Worm (Caenorhabditis elegans) whole organism, young adult: Measurements from ENCODE around the gene ubxn-6.
A peak's percentile ranks its signal among the peaks of the same experiment; 100 is the strongest.

ENCODE experiments used
- B0019.2 ChIP-seq: fragments of 200-800 bp; sonication (Bioruptor generic); conservative IDR thresholded peaks from 2 replicates; pipeline ENCODE4 v1.3.6; 2022; ENCODE audit warnings: missing genetic modification reagents, missing genetic modification characterization, missing compliant biosample characterization
- B0035.1 ChIP-seq: sonication (generic microtip); optimal IDR thresholded peaks from 2 replicates; lab custom pipeline; 2016; ENCODE audit warnings: missing genetic modification characterization, mild to moderate bottlenecking, missing compliant biosample characterization, missing genotype, missing genetic modification reagents
- B0336.3 ChIP-seq: fragments of 200-800 bp; sonication (Bioruptor generic); IDR thresholded peaks from 2 replicates; pipeline ENCODE4 v1.3.6; 2022; ENCODE audit warnings: missing genetic modification characterization, missing compliant biosample characterization
- F39B2.1 ChIP-seq: fragments of 200-800 bp; sonication (Bioruptor generic); IDR thresholded peaks from 2 replicates; pipeline ENCODE4 v1.3.6; 2022; ENCODE audit warnings: missing genetic modification reagents, missing genetic modification characterization, missing compliant biosample characterization
- F49E8.2 ChIP-seq: sonication (generic microtip); optimal IDR thresholded peaks from 3 replicates; lab custom pipeline; 2017; ENCODE audit warnings: missing genetic modification characterization, mild to moderate bottlenecking, missing compliant biosample characterization, antibody characterized with exemption, moderate library complexity; ENCODE audit not compliant: insufficient read depth
- F52B5.7 ChIP-seq: sonication (generic microtip); optimal IDR thresholded peaks from 2 replicates; lab custom pipeline; 2016; ENCODE audit warnings: mild to moderate bottlenecking, missing genetic modification characterization, missing compliant biosample characterization
- Y67H2A.10 ChIP-seq: fragments of 200-800 bp; sonication (Bioruptor generic); conservative IDR thresholded peaks from 2 replicates; pipeline ENCODE4 v1.3.6; 2022; ENCODE audit warnings: missing genetic modification reagents, missing genetic modification characterization, missing compliant biosample characterization
- akir-1 ChIP-seq: fragments of 200-800 bp; sonication (Bioruptor generic); optimal IDR thresholded peaks from 2 replicates; lab custom pipeline; 2018; ENCODE audit warnings: mild to moderate bottlenecking, missing genetic modification characterization, moderate library complexity, missing compliant biosample characterization
- atf-7 ChIP-seq: sonication (generic microtip); optimal IDR thresholded peaks from 2 replicates; lab custom pipeline; 2017; ENCODE audit warnings: mild to moderate bottlenecking, missing genetic modification characterization, missing compliant biosample characterization
- attf-6 ChIP-seq: fragments of 200-800 bp; sonication (Bioruptor generic); IDR thresholded peaks from 2 replicates; pipeline ENCODE4 v1.3.6; 2022; ENCODE audit warnings: missing genetic modification reagents, missing genetic modification characterization, missing compliant biosample characterization
- bed-1 ChIP-seq: fragments of 200-800 bp; sonication (Bioruptor generic); IDR thresholded peaks from 2 replicates; pipeline ENCODE4 v1.3.6; 2022; ENCODE audit warnings: missing genetic modification reagents, missing genetic modification characterization, missing compliant biosample characterization
- ccch-3 ChIP-seq: fragments of 200-800 bp; sonication (Bioruptor generic); optimal IDR thresholded peaks from 2 replicates; lab custom pipeline; 2018; ENCODE audit warnings: mild to moderate bottlenecking, missing genetic modification characterization, missing compliant biosample characterization
- ceh-27 ChIP-seq: fragments of 200-800 bp; sonication (Bioruptor generic); optimal IDR thresholded peaks from 2 replicates; lab custom pipeline; 2018; ENCODE audit warnings: mild to moderate bottlenecking, missing genetic modification characterization, moderate library complexity, missing compliant biosample characterization
- ceh-79 ChIP-seq: sonication (generic microtip); optimal IDR thresholded peaks from 2 replicates; lab custom pipeline; 2017; ENCODE audit warnings: mild to moderate bottlenecking, missing genetic modification characterization, missing compliant biosample characterization
- ceh-91 ChIP-seq: fragments of 200-800 bp; sonication (Bioruptor generic); IDR thresholded peaks from 2 replicates; pipeline ENCODE4 v1.3.6; 2022; ENCODE audit warnings: missing genetic modification reagents, missing genetic modification characterization, missing compliant biosample characterization
- chd-7 ChIP-seq: sonication (generic microtip); optimal IDR thresholded peaks from 2 replicates; lab custom pipeline; 2016; ENCODE audit warnings: mild to moderate bottlenecking, missing genetic modification characterization, moderate library complexity, missing compliant biosample characterization
- die-1 ChIP-seq: sonication (generic microtip); optimal IDR thresholded peaks from 2 replicates; lab custom pipeline; 2016; ENCODE audit warnings: missing genotype, mild to moderate bottlenecking, missing genetic modification characterization, missing compliant biosample characterization
- dox-1 ChIP-seq: fragments of 200-800 bp; sonication (Bioruptor generic); IDR thresholded peaks from 2 replicates; pipeline ENCODE4 v1.3.6; 2022; ENCODE audit warnings: missing genetic modification reagents, missing genetic modification characterization, missing compliant biosample characterization
- efl-1 ChIP-seq: fragments of 150-350 bp; optimal IDR thresholded peaks from 2 replicates; lab custom pipeline; 2014; ENCODE audit warnings: missing biosample characterization, missing genetic modification reagents, missing genetic modification characterization
- him-1 ChIP-seq: sonication (generic microtip); optimal IDR thresholded peaks from 2 replicates; lab custom pipeline; 2016; ENCODE audit warnings: missing genotype, missing genetic modification reagents, missing genetic modification characterization, missing compliant biosample characterization
- hmg-1.2 ChIP-seq: fragments of 200-800 bp; sonication (Bioruptor generic); IDR thresholded peaks from 2 replicates; pipeline ENCODE4 v1.3.6; 2022; ENCODE audit warnings: missing genetic modification reagents, missing genetic modification characterization, missing compliant biosample characterization
- hrde-1 ChIP-seq: sonication (generic microtip); optimal IDR thresholded peaks from 2 replicates; lab custom pipeline; 2016; ENCODE audit warnings: missing genetic modification characterization, mild to moderate bottlenecking, missing compliant biosample characterization, moderate library complexity, missing genotype, missing genetic modification reagents, borderline replicate concordance
- hsf-1 ChIP-seq: fragments of 200-800 bp; sonication (Bioruptor generic); IDR thresholded peaks from 2 replicates; pipeline ENCODE4 v1.3.6; 2022; ENCODE audit warnings: missing genetic modification reagents, missing genetic modification characterization, missing compliant biosample characterization
- let-607 ChIP-seq, 2 experiments: fragments of 200-800 bp in 1 of 2; sonication (Bioruptor generic) in 1 of 2; sonication (generic microtip) in 1 of 2; optimal IDR thresholded peaks; 2 replicates each; lab custom pipeline; 2016 to 2018; ENCODE audit warnings: mild to moderate bottlenecking in 2 of 2, missing compliant biosample characterization in 2 of 2, missing genetic modification characterization in 2 of 2, moderate library complexity in 2 of 2, missing genotype in 1 of 2
- lin-26 ChIP-seq: fragments of 200-800 bp; sonication (Bioruptor generic); IDR thresholded peaks from 2 replicates; pipeline ENCODE4 v1.3.6; 2022; ENCODE audit warnings: missing genetic modification reagents, missing genetic modification characterization, missing compliant biosample characterization
- lin-54 ChIP-seq: fragments of 200-800 bp; sonication (Bioruptor generic); optimal IDR thresholded peaks from 2 replicates; lab custom pipeline; 2018; ENCODE audit warnings: mild to moderate bottlenecking, missing genetic modification characterization, missing compliant biosample characterization
- lsl-1 ChIP-seq: fragments of 200-800 bp; sonication (Bioruptor generic); optimal IDR thresholded peaks from 2 replicates; lab custom pipeline; 2018; ENCODE audit warnings: mild to moderate bottlenecking, missing genetic modification characterization, moderate library complexity, missing compliant biosample characterization
- madf-10 ChIP-seq: sonication (generic microtip); optimal IDR thresholded peaks from 2 replicates; lab custom pipeline; 2016; ENCODE audit warnings: mild to moderate bottlenecking, missing genetic modification characterization, missing compliant biosample characterization
- madf-3 ChIP-seq: fragments of 200-800 bp; sonication (Bioruptor generic); IDR thresholded peaks from 2 replicates; pipeline ENCODE4 v1.3.6; 2022; ENCODE audit warnings: missing genetic modification reagents, missing genetic modification characterization, missing compliant biosample characterization
- mcd-1 ChIP-seq: fragments of 200-800 bp; sonication (Bioruptor generic); IDR thresholded peaks from 2 replicates; pipeline ENCODE4 v1.3.6; 2022; ENCODE audit warnings: missing genetic modification reagents, missing genetic modification characterization, missing compliant biosample characterization
- mel-28 ChIP-seq: sonication (generic microtip); optimal IDR thresholded peaks from 2 replicates; lab custom pipeline; 2016; ENCODE audit warnings: borderline replicate concordance, mild to moderate bottlenecking, missing genetic modification characterization, missing compliant biosample characterization
- nhr-179 ChIP-seq: sonication (generic microtip); optimal IDR thresholded peaks from 2 replicates; lab custom pipeline; 2016; ENCODE audit warnings: mild to moderate bottlenecking, missing genetic modification characterization, missing compliant biosample characterization
- pha-4 ChIP-seq: fragments of 150-350 bp; sonication (generic microtip); optimal IDR thresholded peaks from 2 replicates; lab custom pipeline; 2014; ENCODE audit warnings: missing biosample characterization, missing genetic modification reagents, missing genetic modification characterization
- rcor-1 ChIP-seq: fragments of 200-800 bp; sonication (Bioruptor generic); IDR thresholded peaks from 2 replicates; pipeline ENCODE4 v1.3.6; 2022; ENCODE audit warnings: missing genetic modification reagents, missing genetic modification characterization, missing compliant biosample characterization
- repo-1 ChIP-seq: sonication (generic microtip); optimal IDR thresholded peaks from 2 replicates; lab custom pipeline; 2017; ENCODE audit warnings: mild to moderate bottlenecking, missing genetic modification characterization, missing compliant biosample characterization
- snpc-1.1 ChIP-seq: sonication (generic microtip); optimal IDR thresholded peaks from 2 replicates; lab custom pipeline; 2017; ENCODE audit warnings: missing genetic modification characterization, mild to moderate bottlenecking, missing compliant biosample characterization, antibody characterized with exemption, moderate library complexity, missing genotype, missing genetic modification reagents; ENCODE audit not compliant: insufficient read depth
- snpc-1.3 ChIP-seq: sonication (generic microtip); optimal IDR thresholded peaks from 2 replicates; lab custom pipeline; 2017; ENCODE audit warnings: missing genetic modification characterization, mild to moderate bottlenecking, missing compliant biosample characterization, antibody characterized with exemption, moderate library complexity, missing genotype, missing genetic modification reagents; ENCODE audit not compliant: insufficient read depth
- snpc-3.4 ChIP-seq: sonication (generic microtip); optimal IDR thresholded peaks from 2 replicates; lab custom pipeline; 2017; ENCODE audit warnings: missing genetic modification characterization, mild to moderate bottlenecking, missing compliant biosample characterization, antibody characterized with exemption, moderate library complexity, missing genotype, missing genetic modification reagents
- snpc-4 ChIP-seq, 5 experiments: fragments of 150-350 bp in 1 of 5; sonication (generic microtip) in 4 of 5; optimal IDR thresholded peaks; 2 replicates each; lab custom pipeline; 2014 to 2018; ENCODE audit warnings: missing genetic modification characterization in 5 of 5, missing biosample characterization in 3 of 5, antibody characterized with exemption in 2 of 5, mild to moderate bottlenecking in 2 of 5, missing compliant biosample characterization in 2 of 5, missing genotype in 2 of 5, moderate library complexity in 2 of 5, missing genetic modification reagents in 1 of 5
- tbp1 ChIP-seq: fragments of 200-800 bp; sonication (Bioruptor generic); optimal IDR thresholded peaks from 2 replicates; lab custom pipeline; 2018; ENCODE audit warnings: mild to moderate bottlenecking, missing genetic modification characterization, missing compliant biosample characterization
- tbx-9 ChIP-seq: sonication (generic microtip); optimal IDR thresholded peaks from 2 replicates; lab custom pipeline; 2016; ENCODE audit warnings: borderline replicate concordance, missing genetic modification characterization, inconsistent platforms, missing compliant biosample characterization
- tlf-1 ChIP-seq: fragments of 200-800 bp; sonication (Bioruptor generic); optimal IDR thresholded peaks from 2 replicates; lab custom pipeline; 2018; ENCODE audit warnings: mild to moderate bottlenecking, missing genetic modification characterization, missing compliant biosample characterization
- unc-62 ChIP-seq: fragments of 150-350 bp; optimal IDR thresholded peaks from 2 replicates; lab custom pipeline; 2014; ENCODE audit warnings: missing biosample characterization, missing genetic modification reagents, missing genetic modification characterization
- ztf-25 ChIP-seq: fragments of 200-800 bp; sonication (Bioruptor generic); IDR thresholded peaks from 2 replicates; pipeline ENCODE4 v1.3.6; 2022; ENCODE audit warnings: missing genetic modification reagents, missing genetic modification characterization, missing compliant biosample characterization

Gene ubxn-6

ce11 chrIV:4814185-4814584 lies 4.9 kb upstream of the ubxn-6 start, which contains the start of gene srw-94:
srw-94 (plus strand) TSS chrIV:4814485.
- TF ChIP-seq pha-4 (tag; lab: Kevin White, UChicago) (no peak), hrde-1 (tag; lab: Kevin White, UChicago) (no peak), tbx-9 (tag; lab: Kevin White, UChicago) (no peak), F52B5.7 (tag; lab: Kevin White, UChicago) (no peak), tbp1 (GFP tag; lab: Kevin White, UChicago) (no peak), nhr-179 (tag; lab: Kevin White, UChicago) (no peak), bed-1 (GFP tag; lab: Robert Waterston, UW) (no peak), hsf-1 (GFP tag; lab: Robert Waterston, UW) (no peak), madf-3 (GFP tag; lab: Robert Waterston, UW) (no peak)

ce11 chrIV:4811863-4812262 lies 2.6 kb upstream of the ubxn-6 start, which contains the start of gene srw-95:
srw-95 (plus strand) TSS chrIV:4812075.
- TF ChIP-seq ztf-25 (GFP tag; lab: Robert Waterston, UW) (0 out of 2 replicates have a peak, but pooled peaks have one; percentile 20), ceh-91 (GFP tag; lab: Robert Waterston, UW) (no peak), efl-1 (GFP tag; lab: Kevin White, UChicago) (no peak), dox-1 (GFP tag; lab: Robert Waterston, UW) (no peak), B0336.3 (GFP tag; lab: Robert Waterston, UW) (peak; percentile 86), tbp1 (GFP tag; lab: Kevin White, UChicago) (peak; percentile 38), unc-62 (no peak), snpc-4 (GFP tag; optimal IDR thresholded peaks at IDR 0.05; lab: Kevin White, UChicago) (no peak), snpc-4 (tag; optimal IDR thresholded peaks at IDR 0.05; lab: Kevin White, UChicago) (peak in 2 of 4 experiments; percentile 51 to 81), lsl-1 (GFP tag; lab: Kevin White, UChicago) (no peak), lin-54 (peak; percentile 9), B0035.1 (no peak), atf-7 (peak; percentile 9), snpc-3.4 (tag; lab: Kevin White, UChicago) (peak; percentile 24), tlf-1 (no peak), him-1 (tag; lab: Kevin White, UChicago) (no peak), ceh-79 (tag; lab: Kevin White, UChicago) (no peak), attf-6 (GFP tag; lab: Robert Waterston, UW) (0 out of 2 replicates have a peak, but pooled peaks have one; percentile 53), pha-4 (tag; lab: Kevin White, UChicago) (no peak), F39B2.1 (GFP tag; lab: Robert Waterston, UW) (no peak), mcd-1 (GFP tag; lab: Robert Waterston, UW) (peak; percentile 28; the same call in 1 of the 2 replicates), snpc-1.1 (tag; lab: Kevin White, UChicago) (peak; percentile 24), lin-26 (GFP tag; lab: Robert Waterston, UW) (0 out of 2 replicates have a peak, but pooled peaks have one; percentile 18), rcor-1 (GFP tag; lab: Robert Waterston, UW) (peak; percentile 50; the same call in 1 of the 2 replicates), Y67H2A.10 (GFP tag; lab: Robert Waterston, UW) (no peak), akir-1 (GFP tag; lab: Kevin White, UChicago) (no peak), die-1 (tag; lab: Kevin White, UChicago) (peak; percentile 12), F49E8.2 (tag; lab: Kevin White, UChicago) (peak; percentile 59), hsf-1 (GFP tag; lab: Robert Waterston, UW) (no peak), chd-7 (tag; lab: Kevin White, UChicago) (no peak), repo-1 (tag; lab: Kevin White, UChicago) (no peak), madf-10 (tag; lab: Kevin White, UChicago) (no peak), ceh-27 (GFP tag; lab: Kevin White, UChicago) (no peak), B0019.2 (GFP tag; lab: Robert Waterston, UW) (no peak), ccch-3 (no peak), mel-28 (tag; lab: Kevin White, UChicago) (no peak), let-607 (tag; optimal IDR thresholded peaks at IDR 0.05; lab: Kevin White, UChicago) (no peak), snpc-1.3 (tag; lab: Kevin White, UChicago) (peak; percentile 19), hmg-1.2 (GFP tag; lab: Robert Waterston, UW) (0 out of 2 replicates have a peak, but pooled peaks have one; percentile 10)
